Fruit fly (Drosophila melanogaster): ENCODE measurements around the gene CG34328.

- TF ChIP-seq Bteb2 (GFP tag; optimal IDR thresholded peaks at IDR 0.05) (no peak), CG3065 (GFP tag; optimal IDR thresholded peaks at IDR 0.05) (no peak)
Observed at dm6 chrX:18369767-18370166, 30.1 kb downstream of the CG34328 start.

All from whole organism, embryonic.